Worm (Caenorhabditis elegans) whole organism, L1 larva: ENCODE measurements around the gene unc-78.

Experiments used
- alr-1 ChIP-seq: fragments of 200-800 bp; sonication (Bioruptor generic); optimal IDR thresholded peaks from 2 replicates; lab custom pipeline; 2018; ENCODE audit warnings: borderline replicate concordance, mild to moderate bottlenecking, missing genetic modification characterization, missing compliant biosample characterization
- ama-1 ChIP-seq: fragments of 150-350 bp; optimal IDR thresholded peaks from 2 replicates; lab custom pipeline; 2014
- blmp-1 ChIP-seq: fragments of 150-350 bp; optimal IDR thresholded peaks from 2 replicates; lab custom pipeline; 2014; ENCODE audit warnings: missing biosample characterization, missing genetic modification characterization
- ceh-63 ChIP-seq: fragments of 200-800 bp; sonication (Bioruptor generic); optimal IDR thresholded peaks from 2 replicates; lab custom pipeline; 2018; ENCODE audit warnings: mild to moderate bottlenecking, missing genetic modification characterization, missing compliant biosample characterization
- ceh-88 ChIP-seq: fragments of 200-800 bp; sonication (Bioruptor generic); IDR thresholded peaks from 2 replicates; pipeline ENCODE4 v1.3.6; 2022; ENCODE audit warnings: missing genetic modification characterization, missing compliant biosample characterization
- ceh-90 ChIP-seq: sonication (generic microtip); optimal IDR thresholded peaks from 2 replicates; lab custom pipeline; 2016; ENCODE audit warnings: missing genetic modification characterization, missing compliant biosample characterization
- ces-1 ChIP-seq: fragments of 150-350 bp; optimal IDR thresholded peaks from 2 replicates; lab custom pipeline; 2014; ENCODE audit warnings: missing biosample characterization, missing genetic modification reagents, missing genetic modification characterization
- dsc-1 ChIP-seq: sonication (generic microtip); optimal IDR thresholded peaks from 2 replicates; lab custom pipeline; 2016; ENCODE audit warnings: mild to moderate bottlenecking, missing genetic modification characterization, missing compliant biosample characterization
- efl-1 ChIP-seq, 4 experiments: fragments of 150-350 bp; optimal IDR thresholded peaks in 3 of 4; peaks in 1 of 4; 1 replicate in 1 of 4; 2 replicates in 3 of 4; lab custom pipeline; 2014; ENCODE audit warnings: missing biosample characterization in 2 of 4, missing genetic modification characterization in 2 of 4, missing genetic modification reagents in 2 of 4
- efl-3 ChIP-seq: fragments of 200-800 bp; sonication (Bioruptor generic); optimal IDR thresholded peaks from 2 replicates; lab custom pipeline; 2018; ENCODE audit warnings: mild to moderate bottlenecking, missing genetic modification characterization, missing compliant biosample characterization
- egl-13 ChIP-seq: sonication (generic microtip); optimal IDR thresholded peaks from 2 replicates; lab custom pipeline; 2016; ENCODE audit warnings: missing genotype, missing genetic modification reagents, missing genetic modification characterization, missing compliant biosample characterization
- elt-2 ChIP-seq: sonication (generic microtip); optimal IDR thresholded peaks from 2 replicates; lab custom pipeline; 2016; ENCODE audit warnings: missing genetic modification characterization, mild to moderate bottlenecking, inconsistent platforms, missing compliant biosample characterization, missing genetic modification reagents
- ets-5 ChIP-seq: fragments of 200-800 bp; sonication (Bioruptor generic); IDR thresholded peaks from 2 replicates; pipeline ENCODE4 v1.3.6; 2022; ENCODE audit warnings: missing genetic modification characterization, missing compliant biosample characterization
- fkh-4 ChIP-seq: sonication (generic microtip); optimal IDR thresholded peaks from 2 replicates; lab custom pipeline; 2016; ENCODE audit warnings: missing compliant biosample characterization, missing genetic modification characterization, borderline replicate concordance
- fkh-8 ChIP-seq: sonication (generic microtip); optimal IDR thresholded peaks from 2 replicates; lab custom pipeline; 2016; ENCODE audit warnings: mild to moderate bottlenecking, missing genetic modification characterization, missing compliant biosample characterization
- grh-1 ChIP-seq: fragments of 200-800 bp; sonication (Bioruptor generic); IDR thresholded peaks from 2 replicates; pipeline ENCODE4 v1.3.6; 2022; ENCODE audit warnings: missing genetic modification reagents, missing genetic modification characterization, missing compliant biosample characterization
- hpl-2 ChIP-seq: fragments of 150-350 bp; optimal IDR thresholded peaks from 2 replicates; lab custom pipeline; 2014; ENCODE audit warnings: missing biosample characterization, missing genetic modification reagents, missing genetic modification characterization
- irx-1 ChIP-seq: sonication (generic microtip); optimal IDR thresholded peaks from 2 replicates; lab custom pipeline; 2016; ENCODE audit warnings: missing genetic modification characterization, missing compliant biosample characterization
- isw-1 ChIP-seq: fragments of 200-800 bp; sonication (Bioruptor generic); IDR thresholded peaks from 2 replicates; pipeline ENCODE4 v1.3.6; 2022; ENCODE audit warnings: missing genetic modification characterization, missing compliant biosample characterization
- jun-1 ChIP-seq: fragments of 150-350 bp; optimal IDR thresholded peaks from 2 replicates; lab custom pipeline; 2014; ENCODE audit warnings: missing biosample characterization, missing genetic modification reagents, missing genetic modification characterization
- lin-13 ChIP-seq: fragments of 150-350 bp; optimal IDR thresholded peaks from 2 replicates; lab custom pipeline; 2014; ENCODE audit warnings: missing biosample characterization, missing genetic modification reagents, missing genetic modification characterization
- lin-14 ChIP-seq: fragments of 200-800 bp; sonication (Bioruptor generic); optimal IDR thresholded peaks from 2 replicates; lab custom pipeline; 2018; ENCODE audit warnings: mild to moderate bottlenecking, missing genetic modification characterization, moderate library complexity, missing compliant biosample characterization
- lin-15B ChIP-seq: fragments of 150-350 bp; sonication (generic microtip); optimal IDR thresholded peaks from 3 replicates; lab custom pipeline; 2014; ENCODE audit warnings: missing biosample characterization, missing genetic modification characterization
- lin-35 ChIP-seq, 2 experiments: fragments of 150-350 bp; optimal IDR thresholded peaks; 2 replicates each; lab custom pipeline; 2014; ENCODE audit warnings: missing biosample characterization in 2 of 2, missing genetic modification characterization in 2 of 2, missing genetic modification reagents in 2 of 2
- lin-39 ChIP-seq: fragments of 150-350 bp; optimal IDR thresholded peaks from 2 replicates; lab custom pipeline; 2014; ENCODE audit warnings: missing biosample characterization, missing genetic modification reagents, missing genetic modification characterization
- nhr-11 ChIP-seq: fragments of 150-350 bp; optimal IDR thresholded peaks from 2 replicates; lab custom pipeline; 2014; ENCODE audit warnings: missing biosample characterization, missing genetic modification characterization
- nhr-19 ChIP-seq: fragments of 200-800 bp; sonication (Bioruptor generic); conservative IDR thresholded peaks from 2 replicates; pipeline ENCODE4 v1.3.6; 2022; ENCODE audit warnings: missing genetic modification characterization, missing compliant biosample characterization
- nhr-237 ChIP-seq: fragments of 150-350 bp; optimal IDR thresholded peaks from 2 replicates; lab custom pipeline; 2014; ENCODE audit warnings: missing biosample characterization, missing genetic modification characterization
- nhr-28 ChIP-seq: fragments of 150-350 bp; optimal IDR thresholded peaks from 2 replicates; lab custom pipeline; 2014; ENCODE audit warnings: missing biosample characterization, missing genetic modification characterization
- nhr-47 ChIP-seq: sonication (generic microtip); optimal IDR thresholded peaks from 2 replicates; lab custom pipeline; 2016; ENCODE audit warnings: mild to moderate bottlenecking, missing genetic modification characterization, moderate library complexity, missing compliant biosample characterization
- nhr-71 ChIP-seq: sonication (generic microtip); optimal IDR thresholded peaks from 2 replicates; lab custom pipeline; 2016; ENCODE audit warnings: mild to moderate bottlenecking, missing genetic modification characterization, moderate library complexity, missing compliant biosample characterization
- nhr-76 ChIP-seq: sonication (generic microtip); optimal IDR thresholded peaks from 2 replicates; lab custom pipeline; 2017; ENCODE audit warnings: missing biosample characterization, missing genetic modification characterization
- pax-3 ChIP-seq: fragments of 200-800 bp; sonication (Bioruptor generic); optimal IDR thresholded peaks from 2 replicates; lab custom pipeline; 2018; ENCODE audit warnings: mild to moderate bottlenecking, missing genetic modification characterization, moderate library complexity, missing compliant biosample characterization
- rnt-1 ChIP-seq: sonication (generic microtip); optimal IDR thresholded peaks from 2 replicates; lab custom pipeline; 2016; ENCODE audit warnings: mild to moderate bottlenecking, missing genetic modification characterization, moderate library complexity, missing compliant biosample characterization
- snu-23 ChIP-seq: sonication (generic microtip); optimal IDR thresholded peaks from 2 replicates; lab custom pipeline; 2016; ENCODE audit warnings: missing genetic modification characterization, missing compliant biosample characterization
- sox-4 ChIP-seq: sonication (generic microtip); optimal IDR thresholded peaks from 2 replicates; lab custom pipeline; 2016; ENCODE audit warnings: missing genetic modification characterization, missing compliant biosample characterization
- swsn-7 ChIP-seq: sonication (generic microtip); optimal IDR thresholded peaks from 2 replicates; lab custom pipeline; 2016; ENCODE audit warnings: missing genetic modification characterization, missing compliant biosample characterization
- tbx-2 ChIP-seq: sonication (generic microtip); optimal IDR thresholded peaks from 2 replicates; lab custom pipeline; 2016; ENCODE audit warnings: missing genetic modification characterization, missing compliant biosample characterization
- tlp-1 ChIP-seq: fragments of 150-350 bp; optimal IDR thresholded peaks from 2 replicates; lab custom pipeline; 2014; ENCODE audit warnings: missing biosample characterization, missing genetic modification characterization
- unc-30 ChIP-seq: sonication (generic microtip); optimal IDR thresholded peaks from 2 replicates; lab custom pipeline; 2017; ENCODE audit warnings: missing biosample characterization, missing genetic modification characterization
- unc-62 ChIP-seq: fragments of 150-350 bp; optimal IDR thresholded peaks from 2 replicates; lab custom pipeline; 2014; ENCODE audit warnings: missing biosample characterization, missing genetic modification reagents, missing genetic modification characterization
- vab-15 ChIP-seq: sonication (generic microtip); optimal IDR thresholded peaks from 2 replicates; lab custom pipeline; 2017; ENCODE audit warnings: missing genotype, mild to moderate bottlenecking, missing genetic modification characterization, missing compliant biosample characterization
- zag-1 ChIP-seq: fragments of 150-350 bp; optimal IDR thresholded peaks from 2 replicates; lab custom pipeline; 2014; ENCODE audit warnings: missing biosample characterization, missing genetic modification characterization
- zip-4 ChIP-seq: fragments of 200-800 bp; sonication (Bioruptor generic); optimal IDR thresholded peaks from 2 replicates; lab custom pipeline; 2018; ENCODE audit warnings: mild to moderate bottlenecking, missing genetic modification characterization, moderate library complexity, missing compliant biosample characterization
- ztf-4 ChIP-seq: fragments of 150-350 bp; optimal IDR thresholded peaks from 2 replicates; lab custom pipeline; 2014; ENCODE audit warnings: missing biosample characterization, missing genetic modification characterization

Gene unc-78

ce11 chrX:3411565-3412022 lies at the start of gene unc-78:
TSS of gene unc-78 (minus strand) at chrX:3411615.
- TF ChIP-seq ama-1 (lab: Kevin White, UChicago) (no peak), lin-14 (GFP tag; lab: Kevin White, UChicago) (peak; percentile 53), efl-1 (optimal IDR thresholded peaks at IDR 0.05; lab: Kevin White, UChicago) (no peak), efl-1 (GFP tag; optimal IDR thresholded peaks at IDR 0.05 in 1 of 2; lab: Kevin White, UChicago) (peak in 1 of 2 experiments; percentile 66), rnt-1 (peak; percentile 38)

- TF ChIP-seq nhr-47 (tag; lab: Kevin White, UChicago) (no peak), tlp-1 (no peak), alr-1 (tag; lab: Kevin White, UChicago) (no peak), fkh-8 (no peak), nhr-76 (tag; lab: Kevin White, UChicago) (no peak), fkh-4 (no peak), irx-1 (tag; lab: Kevin White, UChicago) (no peak), ceh-90 (no peak), nhr-71 (tag; lab: Kevin White, UChicago) (peak; percentile 47), ceh-63 (GFP tag; lab: Kevin White, UChicago) (no peak), lin-15B (tag; lab: Kevin White, UChicago) (no peak), lin-13 (GFP tag; lab: Kevin White, UChicago) (no peak), rnt-1 (peak; percentile 62), ces-1 (GFP tag; lab: Kevin White, UChicago) (no peak), egl-13 (no peak), ceh-88 (GFP tag; lab: Robert Waterston, UW) (no peak), snu-23 (GFP tag; lab: Kevin White, UChicago) (no peak), hpl-2 (no peak), nhr-11 (tag; lab: Kevin White, UChicago) (no peak), efl-1 (optimal IDR thresholded peaks at IDR 0.05; lab: Kevin White, UChicago) (no peak), efl-1 (GFP tag; optimal IDR thresholded peaks at IDR 0.05 in 1 of 2; lab: Kevin White, UChicago) (no peak), pax-3 (tag; lab: Kevin White, UChicago) (no peak), zip-4 (GFP tag; lab: Kevin White, UChicago) (no peak), zag-1 (no peak), grh-1 (GFP tag; lab: Robert Waterston, UW) (no peak), ztf-4 (no peak), nhr-28 (no peak), sox-4 (tag; lab: Kevin White, UChicago) (no peak), lin-35 (GFP tag; optimal IDR thresholded peaks at IDR 0.05; lab: Kevin White, UChicago) (no peak), efl-3 (GFP tag; lab: Kevin White, UChicago) (no peak), lin-39 (tag; lab: Kevin White, UChicago) (peak; percentile 15), ets-5 (GFP tag; lab: Robert Waterston, UW) (no peak), lin-14 (GFP tag; lab: Kevin White, UChicago) (peak; percentile 85)
- TF ChIP-seq, all 84 proteins: peak for 4
These were observed 44.1 kb upstream of the unc-78 start for ce11 chrX:3455561-3455960.

- TF ChIP-seq elt-2: no peak
- TF ChIP-seq isw-1: no peak
- TF ChIP-seq unc-30 (tag; lab: Kevin White, UChicago): no peak
- TF ChIP-seq vab-15 (tag; lab: Kevin White, UChicago): no peak
- TF ChIP-seq nhr-19: no peak
- no peak for TF ChIP-seq nhr-76 (tag; lab: Kevin White, UChicago)
- TF ChIP-seq swsn-7 (tag; lab: Kevin White, UChicago): no peak
- no peak for TF ChIP-seq blmp-1 (tag; lab: Kevin White, UChicago)
- TF ChIP-seq lin-15B (tag; lab: Kevin White, UChicago): no peak
- no peak for TF ChIP-seq dsc-1 (tag; lab: Kevin White, UChicago)
- TF ChIP-seq nhr-11 (tag; lab: Kevin White, UChicago): no peak
- TF ChIP-seq tbx-2 (tag; lab: Kevin White, UChicago): no peak
- TF ChIP-seq sox-4 (tag; lab: Kevin White, UChicago): no peak
- no peak for TF ChIP-seq unc-62 (GFP tag; lab: Kevin White, UChicago)
- TF ChIP-seq jun-1 (tag; lab: Kevin White, UChicago): no peak
- no peak for TF ChIP-seq ceh-63 (GFP tag; lab: Kevin White, UChicago)
- TF ChIP-seq nhr-237 (tag; lab: Kevin White, UChicago): no peak
These were observed 42.5 kb upstream of the unc-78 start for ce11 chrX:3453870-3454269.
